Fruit fly (Drosophila melanogaster): ENCODE data around the gene CG42324.
A peak's percentile ranks its signal among the peaks of the same experiment; 100 is the strongest.

CG42324 gene

dm6 chr3L:3542498-3543322, 70.5 kb downstream of the CG42324 start (continued):
- TF ChIP-seq Jra (GFP tag; optimal IDR thresholded peaks at IDR 0.05): peak; percentile 52
- TF ChIP-seq sage (GFP tag; optimal IDR thresholded peaks at IDR 0.05): peak; percentile 32
- TF ChIP-seq OdsH (GFP tag; optimal IDR thresholded peaks at IDR 0.05): peak; percentile 47
- TF ChIP-seq GATAd (GFP tag; optimal IDR thresholded peaks at IDR 0.05): no peak
- TF ChIP-seq Rel (GFP tag; optimal IDR thresholded peaks at IDR 0.05): no peak
- TF ChIP-seq Rel (tag; optimal IDR thresholded peaks at IDR 0.05): no peak
- peak in 1 of 2 experiments; percentile 33 for TF ChIP-seq dl (GFP tag; optimal IDR thresholded peaks at IDR 0.05; ENCODE audit: insufficient read depth in 1 of 2, partially characterized antibody in 2 of 2)
- peak; percentile 17 for TF ChIP-seq dmrt93B (GFP tag; optimal IDR thresholded peaks at IDR 0.05)
- TF ChIP-seq jim (GFP tag; optimal IDR thresholded peaks at IDR 0.05): no peak
- TF ChIP-seq pan (optimal IDR thresholded peaks at IDR 0.05): no peak
- TF ChIP-seq h (GFP tag; optimal IDR thresholded peaks at IDR 0.05): peak; percentile 48
- TF ChIP-seq sv (GFP tag; optimal IDR thresholded peaks at IDR 0.05): no peak

dm6 chr3L:3543525-3543971, 71.3 kb downstream of the CG42324 start:
- peak; percentile 44 for TF ChIP-seq h (GFP tag; optimal IDR thresholded peaks at IDR 0.05)
- peak; percentile 21 for TF ChIP-seq CG9705 (GFP tag; optimal IDR thresholded peaks at IDR 0.05)
- peak; percentile 2 for TF ChIP-seq Hr83 (GFP tag; optimal IDR thresholded peaks at IDR 0.05; ENCODE audit: poor library complexity, severe bottlenecking)
- peak; percentile 16 to 40 for TF ChIP-seq dl (GFP tag; optimal IDR thresholded peaks at IDR 0.05; ENCODE audit: insufficient read depth in 1 of 2, partially characterized antibody in 2 of 2)
- TF ChIP-seq Dif (GFP tag; optimal IDR thresholded peaks at IDR 0.05; ENCODE audit: partially characterized antibody): peak; percentile 48
- no peak for TF ChIP-seq Hr78 (GFP tag; optimal IDR thresholded peaks at IDR 0.05)
- no peak for TF ChIP-seq Mio (GFP tag; optimal IDR thresholded peaks at IDR 0.05)
- TF ChIP-seq ey (GFP tag; optimal IDR thresholded peaks at IDR 0.05): no peak
- peak; percentile 34 for TF ChIP-seq Dfd (GFP tag; optimal IDR thresholded peaks at IDR 0.05)
- TF ChIP-seq Sp1 (GFP tag; optimal IDR thresholded peaks at IDR 0.05): no peak
- TF ChIP-seq psq (GFP tag; optimal IDR thresholded peaks at IDR 0.05): no peak
- TF ChIP-seq br (GFP tag; optimal IDR thresholded peaks at IDR 0.05): no peak
- no peak for TF ChIP-seq CrebA (GFP tag; optimal IDR thresholded peaks at IDR 0.05; ENCODE audit: borderline replicate concordance)
- TF ChIP-seq Abd-B (GFP tag; optimal IDR thresholded peaks at IDR 0.05): no peak
- TF ChIP-seq Myc (optimal IDR thresholded peaks at IDR 0.05): peak; percentile 57
- no peak for TF ChIP-seq HLH106 (tag; optimal IDR thresholded peaks at IDR 0.05)
- TF ChIP-seq Hnf4 (GFP tag; optimal IDR thresholded peaks at IDR 0.05): peak; percentile 22
- no peak for TF ChIP-seq Rel (GFP tag; optimal IDR thresholded peaks at IDR 0.05)
- TF ChIP-seq Rel (tag; optimal IDR thresholded peaks at IDR 0.05): peak; percentile 48
- TF ChIP-seq CG32264 (GFP tag; optimal IDR thresholded peaks at IDR 0.05): no peak
- no peak for TF ChIP-seq tai (GFP tag; optimal IDR thresholded peaks at IDR 0.05)
- TF ChIP-seq dsf (GFP tag; optimal IDR thresholded peaks at IDR 0.05; ENCODE audit: borderline replicate concordance): no peak
- TF ChIP-seq usp (GFP tag; optimal IDR thresholded peaks at IDR 0.05): no peak
- peak; percentile 5 for TF ChIP-seq Vsx2 (GFP tag; optimal IDR thresholded peaks at IDR 0.05; ENCODE audit: partially characterized antibody)

- TF ChIP-seq ey (GFP tag; optimal IDR thresholded peaks at IDR 0.05) (peak; percentile 75), GATAd (GFP tag; optimal IDR thresholded peaks at IDR 0.05) (no peak), CG9705 (GFP tag; optimal IDR thresholded peaks at IDR 0.05) (no peak), CrebA (GFP tag; optimal IDR thresholded peaks at IDR 0.05; ENCODE audit: borderline replicate concordance) (no peak), Hnf4 (GFP tag; optimal IDR thresholded peaks at IDR 0.05) (peak; percentile 20), woc (GFP tag; optimal IDR thresholded peaks at IDR 0.05) (peak; percentile 35), Mio (GFP tag; optimal IDR thresholded peaks at IDR 0.05) (no peak), jim (GFP tag; optimal IDR thresholded peaks at IDR 0.05) (no peak), Sp1 (GFP tag; optimal IDR thresholded peaks at IDR 0.05) (peak; percentile 53), sage (GFP tag; optimal IDR thresholded peaks at IDR 0.05) (no peak), OdsH (GFP tag; optimal IDR thresholded peaks at IDR 0.05) (peak; percentile 57), sv (GFP tag; optimal IDR thresholded peaks at IDR 0.05) (no peak), lola (GFP tag; optimal IDR thresholded peaks at IDR 0.05) (no peak), brk (GFP tag; optimal IDR thresholded peaks at IDR 0.05) (peak; percentile 13), Dfd (GFP tag; optimal IDR thresholded peaks at IDR 0.05) (no peak), fru (GFP tag; optimal IDR thresholded peaks at IDR 0.05) (peak; percentile 56), N (GFP tag; optimal IDR thresholded peaks at IDR 0.05) (no peak), dl (GFP tag; optimal IDR thresholded peaks at IDR 0.05; ENCODE audit: insufficient read depth in 1 of 2, partially characterized antibody in 2 of 2) (no peak), psq (GFP tag; optimal IDR thresholded peaks at IDR 0.05) (peak; percentile 55), Hr83 (GFP tag; optimal IDR thresholded peaks at IDR 0.05; ENCODE audit: poor library complexity, severe bottlenecking) (no peak), Abd-B (GFP tag; optimal IDR thresholded peaks at IDR 0.05) (no peak), Jra (GFP tag; optimal IDR thresholded peaks at IDR 0.05) (peak; percentile 23), br (GFP tag; optimal IDR thresholded peaks at IDR 0.05) (peak; percentile 45), Hr78 (GFP tag; optimal IDR thresholded peaks at IDR 0.05) (no peak), dmrt93B (GFP tag; optimal IDR thresholded peaks at IDR 0.05) (no peak), h (GFP tag; optimal IDR thresholded peaks at IDR 0.05) (peak; percentile 39), CG32264 (GFP tag; optimal IDR thresholded peaks at IDR 0.05) (no peak), dsf (GFP tag; optimal IDR thresholded peaks at IDR 0.05; ENCODE audit: borderline replicate concordance) (no peak), tai (GFP tag; optimal IDR thresholded peaks at IDR 0.05) (peak; percentile 43), Vsx2 (GFP tag; optimal IDR thresholded peaks at IDR 0.05; ENCODE audit: partially characterized antibody) (no peak), rgr (GFP tag; optimal IDR thresholded peaks at IDR 0.05) (peak; percentile 64), HLH106 (tag; optimal IDR thresholded peaks at IDR 0.05) (peak; percentile 12), Myc (optimal IDR thresholded peaks at IDR 0.05) (no peak), foxo (GFP tag; optimal IDR thresholded peaks at IDR 0.05) (peak in 1 of 2 experiments; percentile 49), usp (GFP tag; optimal IDR thresholded peaks at IDR 0.05) (no peak), pan (optimal IDR thresholded peaks at IDR 0.05) (no peak), Rel (GFP tag; optimal IDR thresholded peaks at IDR 0.05) (no peak), Rel (tag; optimal IDR thresholded peaks at IDR 0.05) (no peak)
These were observed 72.0 kb downstream of the CG42324 start for dm6 chr3L:3544221-3544620.
